Fruit fly (Drosophila melanogaster) whole organism, embryonic: ENCODE data around the gene vih.

Experiments used
- Atf-2 ChIP-seq: fragments of 200-800 bp; sonication (Bioruptor generic); optimal IDR thresholded peaks from 2 replicates; lab custom pipeline; 2016; ENCODE audit warnings: missing biosample characterization, missing genetic modification characterization
- Bgb ChIP-seq: fragments of 200-800 bp; sonication (Bioruptor generic); IDR thresholded peaks from 2 replicates; pipeline ENCODE4 v1.3.6; 2022; ENCODE audit warnings: missing biosample characterization, missing genetic modification characterization; ENCODE audit not compliant: partially characterized antibody
- CG10209 ChIP-seq: fragments of 200-800 bp; sonication (Bioruptor generic); optimal IDR thresholded peaks from 3 replicates; lab custom pipeline; 2017; ENCODE audit warnings: missing biosample characterization, mild to moderate bottlenecking, missing genetic modification characterization, missing genetic modification reagents
- CG11093 ChIP-seq: fragments of 200-800 bp; sonication (Bioruptor generic); IDR thresholded peaks from 3 replicates; pipeline ENCODE4 v1.3.6; 2022; ENCODE audit warnings: missing biosample characterization, missing genetic modification characterization
- CG11723 ChIP-seq: fragments of 200-800 bp; sonication (Bioruptor generic); optimal IDR thresholded peaks from 2 replicates; lab custom pipeline; 2017; ENCODE audit warnings: missing biosample characterization, mild to moderate bottlenecking, missing genetic modification characterization
- CG13424 ChIP-seq: fragments of 200-800 bp; sonication (Bioruptor generic); optimal IDR thresholded peaks from 2 replicates; lab custom pipeline; 2019; ENCODE audit warnings: missing biosample characterization, mild to moderate bottlenecking, missing genetic modification characterization, moderate library complexity
- CG14965 ChIP-seq: fragments of 200-800 bp; sonication (Bioruptor generic); optimal IDR thresholded peaks from 2 replicates; lab custom pipeline; 2016; ENCODE audit warnings: missing biosample characterization, missing genetic modification characterization, borderline replicate concordance
- CG1529 ChIP-seq: fragments of 200-800 bp; sonication (Bioruptor generic); optimal IDR thresholded peaks from 3 replicates; lab custom pipeline; 2018; ENCODE audit warnings: missing biosample characterization, missing genetic modification characterization
- CG15696 ChIP-seq: fragments of 200-800 bp; sonication (Bioruptor generic); optimal IDR thresholded peaks from 2 replicates; lab custom pipeline; 2019; ENCODE audit warnings: missing biosample characterization, mild to moderate bottlenecking, missing genetic modification characterization, moderate library complexity
- CG16779 ChIP-seq: fragments of 200-800 bp; sonication (Bioruptor generic); IDR thresholded peaks from 2 replicates; pipeline ENCODE4 v1.3.6; 2022; ENCODE audit warnings: missing biosample characterization, missing genetic modification characterization
- CG17361 ChIP-seq: fragments of 200-800 bp; sonication (Bioruptor generic); IDR thresholded peaks from 3 replicates; pipeline ENCODE4 v1.3.6; 2022; ENCODE audit warnings: missing biosample characterization, missing genetic modification characterization
- CG17612 ChIP-seq: fragments of 200-800 bp; sonication (Bioruptor generic); IDR thresholded peaks from 2 replicates; pipeline ENCODE4 v1.3.6; 2022; ENCODE audit warnings: missing biosample characterization, missing genetic modification characterization
- CG17829 ChIP-seq: fragments of 200-800 bp; optimal IDR thresholded peaks from 2 replicates; lab custom pipeline; 2019; ENCODE audit warnings: missing biosample characterization, mild to moderate bottlenecking, missing genetic modification characterization, moderate library complexity
- CG18476 ChIP-seq: fragments of 200-800 bp; sonication (Bioruptor generic); optimal IDR thresholded peaks from 2 replicates; lab custom pipeline; 2016; ENCODE audit warnings: missing biosample characterization, mild to moderate bottlenecking, missing genetic modification characterization
- CG32532 ChIP-seq: fragments of 200-800 bp; sonication (Bioruptor generic); IDR thresholded peaks from 2 replicates; pipeline ENCODE4 v1.3.6; 2022; ENCODE audit warnings: missing biosample characterization, missing genetic modification characterization
- CG32772 ChIP-seq: fragments of 200-800 bp; sonication (Bioruptor generic); IDR thresholded peaks from 2 replicates; pipeline ENCODE4 v1.3.6; 2022; ENCODE audit warnings: missing biosample characterization, missing genetic modification characterization
- CG42726 ChIP-seq: fragments of 200-800 bp; sonication (Bioruptor generic); IDR thresholded peaks from 2 replicates; pipeline ENCODE4 v1.3.6; 2022; ENCODE audit warnings: missing biosample characterization, missing genetic modification characterization; ENCODE audit not compliant: partially characterized antibody
- CG4424 ChIP-seq: fragments of 200-800 bp; sonication (Bioruptor generic); optimal IDR thresholded peaks from 3 replicates; lab custom pipeline; 2016; ENCODE audit warnings: missing biosample characterization, missing genetic modification characterization
- CG5245 ChIP-seq: fragments of 200-800 bp; sonication (Bioruptor generic); optimal IDR thresholded peaks from 3 replicates; lab custom pipeline; 2016; ENCODE audit warnings: missing biosample characterization, missing genetic modification characterization
- CG6254 ChIP-seq: fragments of 200-800 bp; sonication (Bioruptor generic); optimal IDR thresholded peaks from 3 replicates; lab custom pipeline; 2017; ENCODE audit warnings: mild to moderate bottlenecking, missing biosample characterization, missing genetic modification reagents, missing genetic modification characterization
- CG7928 ChIP-seq: fragments of 200-800 bp; sonication (Bioruptor generic); optimal IDR thresholded peaks from 2 replicates; lab custom pipeline; 2017; ENCODE audit warnings: missing biosample characterization, mild to moderate bottlenecking, missing genetic modification characterization
- D19B ChIP-seq: fragments of 200-800 bp; sonication (Bioruptor generic); optimal IDR thresholded peaks from 2 replicates; lab custom pipeline; 2017; ENCODE audit warnings: missing biosample characterization, mild to moderate bottlenecking, missing genetic modification characterization
- Dip3 ChIP-seq: fragments of 200-800 bp; sonication (Bioruptor generic); optimal IDR thresholded peaks from 3 replicates; lab custom pipeline; 2016; ENCODE audit warnings: missing biosample characterization, missing genetic modification characterization
- Doc2 ChIP-seq: fragments of 200-800 bp; sonication (Bioruptor generic); IDR thresholded peaks from 2 replicates; pipeline ENCODE4 v1.3.6; 2022; ENCODE audit warnings: missing biosample characterization, missing genetic modification characterization
- HLH3B ChIP-seq: fragments of 200-800 bp; sonication (Bioruptor generic); IDR thresholded peaks from 2 replicates; pipeline ENCODE4 v1.3.6; 2022; ENCODE audit warnings: missing biosample characterization, missing genetic modification characterization
- Hmr ChIP-seq: fragments of 200-800 bp; sonication (Bioruptor generic); optimal IDR thresholded peaks from 3 replicates; lab custom pipeline; 2017; ENCODE audit warnings: mild to moderate bottlenecking, missing biosample characterization, missing genetic modification reagents, missing genetic modification characterization
- Kr ChIP-seq: fragments of 200-800 bp; sonication (Bioruptor generic); optimal IDR thresholded peaks from 2 replicates; lab custom pipeline; 2017; ENCODE audit warnings: missing biosample characterization, mild to moderate bottlenecking, missing genetic modification characterization
- MTF-1 ChIP-seq: fragments of 200-800 bp; sonication (Bioruptor generic); optimal IDR thresholded peaks from 2 replicates; lab custom pipeline; 2018; ENCODE audit warnings: missing biosample characterization, mild to moderate bottlenecking, missing genetic modification characterization, borderline replicate concordance
- Sox100B ChIP-seq: fragments of 200-800 bp; sonication (Bioruptor generic); optimal IDR thresholded peaks from 3 replicates; lab custom pipeline; 2018; ENCODE audit warnings: missing biosample characterization, mild to moderate bottlenecking, missing genetic modification characterization
- Xbp1 ChIP-seq: fragments of 200-800 bp; sonication (Bioruptor generic); optimal IDR thresholded peaks from 3 replicates; lab custom pipeline; 2016; ENCODE audit warnings: missing biosample characterization, mild to moderate bottlenecking, missing genetic modification characterization
- ara ChIP-seq: fragments of 200-800 bp; sonication (Bioruptor generic); IDR thresholded peaks from 2 replicates; pipeline ENCODE4 v1.3.6; 2022; ENCODE audit warnings: missing biosample characterization, missing genetic modification characterization
- cato ChIP-seq: fragments of 200-800 bp; sonication (Bioruptor generic); optimal IDR thresholded peaks from 2 replicates; lab custom pipeline; 2016; ENCODE audit warnings: missing biosample characterization, missing genetic modification characterization, borderline replicate concordance
- danr ChIP-seq: fragments of 200-800 bp; sonication (Bioruptor generic); IDR thresholded peaks from 2 replicates; pipeline ENCODE4 v1.3.6; 2022; ENCODE audit warnings: missing biosample characterization, missing genetic modification characterization
- dati ChIP-seq: fragments of 200-800 bp; sonication (Bioruptor generic); IDR thresholded peaks from 2 replicates; pipeline ENCODE4 v1.3.6; 2022; ENCODE audit warnings: missing biosample characterization, missing genetic modification characterization
- dmrt11E ChIP-seq: fragments of 200-800 bp; sonication (Bioruptor generic); optimal IDR thresholded peaks from 3 replicates; lab custom pipeline; 2018; ENCODE audit warnings: missing biosample characterization, mild to moderate bottlenecking, missing genetic modification characterization, moderate library complexity
- en ChIP-seq: fragments of 200-800 bp; sonication (Bioruptor generic); optimal IDR thresholded peaks from 2 replicates; lab custom pipeline; 2016; ENCODE audit warnings: missing biosample characterization, missing genetic modification characterization
- eve ChIP-seq, 2 experiments: fragments of >200 bp; optimal IDR thresholded peaks; 2 replicates each; lab custom pipeline; 2017; ENCODE audit warnings: missing biosample characterization in 2 of 2, missing genetic modification characterization in 2 of 2
- eyg ChIP-seq: fragments of 200-800 bp; sonication (Bioruptor generic); optimal IDR thresholded peaks from 3 replicates; lab custom pipeline; 2016; ENCODE audit warnings: missing biosample characterization, missing genetic modification characterization
- gem ChIP-seq: fragments of 200-800 bp; sonication (Bioruptor generic); optimal IDR thresholded peaks from 2 replicates; lab custom pipeline; 2019; ENCODE audit warnings: missing biosample characterization, mild to moderate bottlenecking, missing genetic modification characterization, moderate library complexity
- her ChIP-seq: fragments of 200-800 bp; sonication (Bioruptor generic); optimal IDR thresholded peaks from 2 replicates; lab custom pipeline; 2016; ENCODE audit warnings: missing biosample characterization, missing genetic modification characterization
- kay ChIP-seq: fragments of 200-800 bp; sonication (Bioruptor generic); optimal IDR thresholded peaks from 2 replicates; lab custom pipeline; 2016; ENCODE audit warnings: missing biosample characterization, missing genetic modification characterization
- klu ChIP-seq: fragments of 200-800 bp; sonication (Bioruptor generic); IDR thresholded peaks from 2 replicates; pipeline ENCODE4 v1.3.6; 2022; ENCODE audit warnings: missing biosample characterization, missing genetic modification characterization
- lola ChIP-seq, 3 experiments: fragments of >200 bp in 2 of 3; fragments of 200-800 bp in 1 of 3; sonication (Bioruptor generic) in 1 of 3; optimal IDR thresholded peaks; 2 replicates each; lab custom pipeline; 2017 to 2019; ENCODE audit warnings: missing biosample characterization in 3 of 3, missing genetic modification characterization in 3 of 3, mild to moderate bottlenecking in 1 of 3, moderate library complexity in 1 of 3
- nerfin-1 ChIP-seq: fragments of 200-800 bp; sonication (Bioruptor generic); optimal IDR thresholded peaks from 3 replicates; lab custom pipeline; 2019; ENCODE audit warnings: missing biosample characterization, mild to moderate bottlenecking, missing genetic modification characterization, moderate library complexity
- psq ChIP-seq: fragments of 200-800 bp; sonication (Bioruptor generic); optimal IDR thresholded peaks from 2 replicates; lab custom pipeline; 2017; ENCODE audit warnings: missing biosample characterization, missing genetic modification characterization
- sqz ChIP-seq: fragments of 200-800 bp; sonication (Bioruptor generic); optimal IDR thresholded peaks from 3 replicates; lab custom pipeline; 2018; ENCODE audit warnings: missing biosample characterization, mild to moderate bottlenecking, missing genetic modification characterization
- tin ChIP-seq: fragments of 200-800 bp; sonication (Bioruptor generic); optimal IDR thresholded peaks from 3 replicates; lab custom pipeline; 2016; ENCODE audit warnings: missing biosample characterization, missing genetic modification characterization
- trem ChIP-seq: fragments of 200-800 bp; optimal IDR thresholded peaks from 3 replicates; lab custom pipeline; 2019; ENCODE audit warnings: missing biosample characterization, mild to moderate bottlenecking, missing genetic modification characterization, moderate library complexity

The vih gene

DNA sequence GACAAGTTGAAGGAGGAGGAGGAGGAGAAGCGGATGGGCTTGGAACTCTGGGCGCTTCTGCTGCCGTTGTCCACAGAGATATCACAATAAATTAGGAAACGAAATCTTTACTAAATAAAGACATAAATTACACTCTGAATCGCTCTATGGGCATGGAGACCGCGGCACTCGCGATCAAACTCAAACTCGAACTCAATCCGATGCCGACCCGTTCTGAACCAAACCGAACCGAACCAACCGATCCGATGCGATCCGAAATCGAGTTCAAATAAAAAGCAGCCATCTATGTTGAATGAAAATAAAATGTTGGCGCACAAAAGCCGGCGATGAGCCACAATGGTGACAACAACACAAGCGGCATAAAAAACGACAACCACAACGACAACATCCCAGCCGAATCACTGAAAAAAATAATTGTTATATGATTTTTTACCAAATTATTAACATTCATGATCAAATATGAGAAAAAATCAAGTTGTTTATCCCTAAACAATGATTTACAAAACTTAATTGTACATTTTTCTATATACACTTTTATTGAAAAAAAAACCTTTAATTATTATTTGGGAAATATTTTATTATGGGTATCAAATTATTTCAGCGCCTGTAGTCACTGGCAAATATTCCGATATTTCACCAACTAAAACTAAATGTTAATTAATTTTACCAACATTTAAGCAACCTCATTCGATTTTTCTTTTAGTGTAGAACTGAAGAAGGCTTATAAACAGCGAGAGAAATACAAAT lies 47.0 kb upstream of the vih start (continued):
- TF ChIP-seq psq (peak; percentile 41), CG42726 (GFP tag; lab: Robert Waterston, UW) (no peak), CG16779 (no peak), eyg (GFP tag; lab: Kevin White, UChicago) (peak; percentile 37), Dip3 (GFP tag; lab: Kevin White, UChicago) (no peak), lola (GFP tag; optimal IDR thresholded peaks at IDR 0.05; lab: Kevin White, UChicago) (peak in 1 of 3 experiments; percentile 97), Atf-2 (GFP tag; lab: Kevin White, UChicago) (peak; percentile 31), dati (GFP tag; lab: Robert Waterston, UW) (no peak; the same call in 1 of the 2 replicates), ara (GFP tag; lab: Robert Waterston, UW) (peak; percentile 59; the same call in 1 of the 2 replicates), tin (GFP tag; lab: Kevin White, UChicago) (peak; percentile 78), Bgb (no peak), Doc2 (GFP tag; lab: Robert Waterston, UW) (no peak), CG17361 (peak; percentile 97), kay (GFP tag; lab: Kevin White, UChicago) (peak; percentile 51), CG6254 (GFP tag; lab: Kevin White, UChicago) (peak; percentile 80), CG11723 (GFP tag; lab: Kevin White, UChicago) (peak; percentile 52), CG7928 (GFP tag; lab: Kevin White, UChicago) (no peak), nerfin-1 (tag; lab: Kevin White, UChicago) (peak; percentile 88), cato (GFP tag; lab: Kevin White, UChicago) (peak; percentile 64), trem (tag; lab: Kevin White, UChicago) (peak; percentile 85), MTF-1 (GFP tag; lab: Kevin White, UChicago) (peak; percentile 46), D19B (GFP tag; lab: Kevin White, UChicago) (peak; percentile 11), HLH3B (GFP tag; lab: Robert Waterston, UW) (peak; percentile 44; the same call in 1 of the 2 replicates), Hmr (peak; percentile 23), CG10209 (peak; percentile 85), sqz (GFP tag; lab: Kevin White, UChicago) (peak; percentile 84), CG4424 (peak; percentile 88), klu (peak; percentile 21; the same call in 1 of the 2 replicates), en (GFP tag; lab: Kevin White, UChicago) (no peak), CG18476 (GFP tag; lab: Kevin White, UChicago) (peak; percentile 75), CG17829 (peak; percentile 92), Sox100B (GFP tag; lab: Kevin White, UChicago) (peak; percentile 93), CG5245 (peak; percentile 69), CG11093 (GFP tag; lab: Robert Waterston, UW) (peak; percentile 48; the same call in 1 of the 3 replicates), CG32532 (peak; percentile 20; the same call in 1 of the 2 replicates), gem (tag; lab: Kevin White, UChicago) (peak; percentile 94), CG32772 (GFP tag; lab: Robert Waterston, UW) (peak; percentile 56), dmrt11E (peak; percentile 97), CG17612 (GFP tag; lab: Robert Waterston, UW) (peak; percentile 39; the same call in 1 of the 2 replicates), CG1529 (peak; percentile 77), eve (GFP tag; optimal IDR thresholded peaks at IDR 0.05; lab: Kevin White, UChicago) (peak in 1 of 2 experiments; percentile 82), CG15696 (tag; lab: Kevin White, UChicago) (peak; percentile 89), Kr (GFP tag; lab: Kevin White, UChicago) (peak; percentile 11), Xbp1 (GFP tag; lab: Kevin White, UChicago) (peak; percentile 79), CG14965 (GFP tag; lab: Kevin White, UChicago) (no peak), CG13424 (tag; lab: Kevin White, UChicago) (peak; percentile 89), danr (GFP tag; lab: Robert Waterston, UW) (peak; percentile 63), her (no peak)
